Worm (Caenorhabditis elegans): ENCODE results near the gene mtrr-1.

ce11 chrII:9305575-9305974, 19.8 kb downstream of the mtrr-1 start:
- TF ChIP-seq snpc-4 (tag; optimal IDR thresholded peaks at IDR 0.05) (no peak), lin-39 (tag; optimal IDR thresholded peaks at IDR 0.05) (no peak), nhr-21 (tag; optimal IDR thresholded peaks at IDR 0.05) (no peak), mdl-1 (tag; optimal IDR thresholded peaks at IDR 0.05) (no peak), fos-1 (tag; optimal IDR thresholded peaks at IDR 0.05) (no peak), nhr-25 (tag; optimal IDR thresholded peaks at IDR 0.05) (no peak), blmp-1 (tag; optimal IDR thresholded peaks at IDR 0.05; ENCODE audit: insufficient read depth) (no peak), ama-1 (optimal IDR thresholded peaks at IDR 0.05) (no peak), nhr-237 (tag; optimal IDR thresholded peaks at IDR 0.05) (no peak), unc-39 (tag; optimal IDR thresholded peaks at IDR 0.05) (no peak), peb-1 (tag; optimal IDR thresholded peaks at IDR 0.05) (no peak), ceh-82 (tag; optimal IDR thresholded peaks at IDR 0.05) (no peak), nhr-77 (tag; optimal IDR thresholded peaks at IDR 0.05) (no peak)

All from whole organism, L2 larva.